Worm (Caenorhabditis elegans): Measurements from ENCODE around the gene vmo-1.

The vmo-1 gene

DNA sequence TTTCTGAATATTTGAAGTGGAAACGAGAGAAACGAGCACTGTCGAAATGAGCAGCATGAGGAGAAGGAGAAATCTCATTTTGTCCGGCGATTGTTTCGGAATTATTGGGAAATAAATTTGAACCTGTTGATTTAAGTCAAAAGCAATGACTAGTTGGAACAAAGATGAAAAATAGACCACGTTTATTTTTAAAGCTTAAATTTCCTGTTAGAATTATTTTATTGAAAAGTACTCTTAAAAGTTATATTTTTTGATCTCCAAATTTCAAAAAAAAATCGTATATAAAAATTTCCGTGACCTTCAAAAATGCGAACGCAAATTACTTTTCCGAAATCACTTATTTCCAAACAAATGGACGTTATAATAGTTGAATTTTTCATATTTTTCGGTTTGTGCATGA is 42.8 kb upstream of the vmo-1 start, which contains the start of gene F26F2.11:
Gene F26F2.11 (minus strand): TSS at position 101 of the 400 bp plus-strand sequence.
- TF ChIP-seq fkh-10 (GFP tag; optimal IDR thresholded peaks at IDR 0.05) = no peak
- no peak for TF ChIP-seq ceh-48 (tag; optimal IDR thresholded peaks at IDR 0.05)
- TF ChIP-seq pag-3 (tag; optimal IDR thresholded peaks at IDR 0.05; ENCODE audit: borderline replicate concordance) = no peak
- no peak for TF ChIP-seq unc-86 (tag; optimal IDR thresholded peaks at IDR 0.05)
- no peak for TF ChIP-seq che-1 (tag; optimal IDR thresholded peaks at IDR 0.05)
- TF ChIP-seq ttx-3 (tag; optimal IDR thresholded peaks at IDR 0.05) = no peak
- TF ChIP-seq pqm-1 (tag; optimal IDR thresholded peaks at IDR 0.05) = no peak
- TF ChIP-seq lim-6 (tag; optimal IDR thresholded peaks at IDR 0.05) = no peak
- no peak for TF ChIP-seq sox-2 (GFP tag; IDR thresholded peaks at IDR 0.05)
- TF ChIP-seq tbx-2 (tag; optimal IDR thresholded peaks at IDR 0.05) = no peak

ce11 chrV:20594746-20595145 is 41.9 kb upstream of the vmo-1 start, which contains the start of gene F26F2.10:
Gene F26F2.10, minus strand, starts transcription at chrV:20594846.
- TF ChIP-seq ceh-19 (GFP tag; optimal IDR thresholded peaks at IDR 0.05) (no peak), lim-6 (tag; optimal IDR thresholded peaks at IDR 0.05) (no peak), ets-4 (tag; optimal IDR thresholded peaks at IDR 0.05) (no peak), fkh-6 (tag; optimal IDR thresholded peaks at IDR 0.05) (no peak), elt-2 (tag; optimal IDR thresholded peaks at IDR 0.05) (no peak), hlh-13 (GFP tag; optimal IDR thresholded peaks at IDR 0.05) (no peak), hlh-8 (tag; optimal IDR thresholded peaks at IDR 0.05) (no peak), pha-4 (tag; optimal IDR thresholded peaks at IDR 0.05) (no peak), pax-1 (tag; optimal IDR thresholded peaks at IDR 0.05) (no peak), K02D7.2 (tag; optimal IDR thresholded peaks at IDR 0.05) (no peak), hlh-6 (tag; optimal IDR thresholded peaks at IDR 0.05) (no peak), ttx-3 (tag; optimal IDR thresholded peaks at IDR 0.05) (no peak), ceh-30 (tag; optimal IDR thresholded peaks at IDR 0.05) (no peak)

DNA sequence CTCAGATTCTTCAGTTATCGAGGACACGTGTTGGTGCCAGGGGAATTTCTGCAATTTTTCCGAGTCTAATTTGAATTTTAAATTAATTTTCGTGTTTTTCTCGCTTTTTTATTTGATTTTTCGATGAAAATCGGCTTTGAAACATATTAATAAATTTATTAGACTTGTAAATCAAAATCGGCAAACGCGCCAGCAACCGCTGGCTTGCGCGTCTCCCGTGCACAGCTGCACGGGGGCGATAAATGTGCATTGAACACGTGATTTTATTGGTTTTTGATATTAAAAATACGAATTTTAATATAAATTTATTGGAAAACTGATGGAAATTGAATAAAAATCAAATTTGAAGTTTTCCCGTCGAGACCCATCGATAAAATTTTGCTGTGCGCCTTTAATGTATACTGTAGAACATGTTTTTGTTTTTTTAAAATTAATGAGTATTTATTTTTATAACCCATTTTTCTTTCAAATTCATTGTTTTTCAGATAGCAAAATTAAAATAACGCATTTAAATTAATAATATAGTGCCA is 27.7 kb upstream of the vmo-1 start, which contains the start of gene F26F2.7:
Gene F26F2.7 (plus strand): TSS at position 480 of the 530 bp plus-strand sequence.
- TF ChIP-seq ceh-48 (tag; optimal IDR thresholded peaks at IDR 0.05) (peak; percentile 34), ceh-31 (tag; optimal IDR thresholded peaks at IDR 0.05) (peak; percentile 31), ceh-30 (tag; optimal IDR thresholded peaks at IDR 0.05) (peak; percentile 34), C38D4.7 (GFP tag; optimal IDR thresholded peaks at IDR 0.05) (no peak), unc-42 (tag; optimal IDR thresholded peaks at IDR 0.05) (peak; percentile 52), pha-2 (tag; optimal IDR thresholded peaks at IDR 0.05) (peak; percentile 64), unc-3 (GFP tag; conservative IDR thresholded peaks at IDR 0.05) (no peak), unc-3 (tag; optimal IDR thresholded peaks at IDR 0.05) (peak; percentile 41), ets-4 (tag; optimal IDR thresholded peaks at IDR 0.05) (no peak), unc-86 (tag; optimal IDR thresholded peaks at IDR 0.05) (peak; percentile 51), eyg-1 (tag; optimal IDR thresholded peaks at IDR 0.05) (no peak), K02D7.2 (tag; optimal IDR thresholded peaks at IDR 0.05) (no peak), fkh-10 (GFP tag; optimal IDR thresholded peaks at IDR 0.05) (no peak), gmeb-2 (tag; optimal IDR thresholded peaks at IDR 0.05) (peak; percentile 20), dve-1 (tag; optimal IDR thresholded peaks at IDR 0.05) (no peak), nfya-1 (tag; optimal IDR thresholded peaks at IDR 0.05) (peak; percentile 36), tbx-7 (tag; optimal IDR thresholded peaks at IDR 0.05) (no peak), nhr-232 (tag; optimal IDR thresholded peaks at IDR 0.05) (no peak), syd-9 (tag; optimal IDR thresholded peaks at IDR 0.05) (no peak), ceh-14 (tag; optimal IDR thresholded peaks at IDR 0.05) (peak; percentile 60), lin-11 (tag; optimal IDR thresholded peaks at IDR 0.05) (peak; percentile 31), dmd-4 (tag; optimal IDR thresholded peaks at IDR 0.05; ENCODE audit: borderline replicate concordance) (no peak), ceh-19 (GFP tag; optimal IDR thresholded peaks at IDR 0.05) (no peak), hlh-30 (tag; optimal IDR thresholded peaks at IDR 0.05; ENCODE audit: insufficient read depth) (peak; percentile 76), tbx-2 (tag; optimal IDR thresholded peaks at IDR 0.05) (no peak), pha-4 (tag; optimal IDR thresholded peaks at IDR 0.05) (no peak), ttx-3 (tag; optimal IDR thresholded peaks at IDR 0.05) (peak; percentile 38), elt-2 (tag; optimal IDR thresholded peaks at IDR 0.05) (peak; percentile 55), rnt-1 (tag; optimal IDR thresholded peaks at IDR 0.05) (no peak)
